Fruit fly (Drosophila melanogaster) whole organism, adult: Measurements from ENCODE around the gene Cyp4ae1.

Source experiments
- CG11617 ChIP-seq: fragments of 200-800 bp; sonication (Bioruptor generic); optimal IDR thresholded peaks from 2 replicates; lab custom pipeline; 2017; ENCODE audit warnings: mild to moderate bottlenecking, missing biosample characterization, missing genetic modification reagents, missing genetic modification characterization
- Hr96 ChIP-seq: fragments of 200-800 bp; sonication (Bioruptor generic); optimal IDR thresholded peaks from 2 replicates; lab custom pipeline; 2016; ENCODE audit warnings: missing biosample characterization, missing genetic modification characterization

DNA sequence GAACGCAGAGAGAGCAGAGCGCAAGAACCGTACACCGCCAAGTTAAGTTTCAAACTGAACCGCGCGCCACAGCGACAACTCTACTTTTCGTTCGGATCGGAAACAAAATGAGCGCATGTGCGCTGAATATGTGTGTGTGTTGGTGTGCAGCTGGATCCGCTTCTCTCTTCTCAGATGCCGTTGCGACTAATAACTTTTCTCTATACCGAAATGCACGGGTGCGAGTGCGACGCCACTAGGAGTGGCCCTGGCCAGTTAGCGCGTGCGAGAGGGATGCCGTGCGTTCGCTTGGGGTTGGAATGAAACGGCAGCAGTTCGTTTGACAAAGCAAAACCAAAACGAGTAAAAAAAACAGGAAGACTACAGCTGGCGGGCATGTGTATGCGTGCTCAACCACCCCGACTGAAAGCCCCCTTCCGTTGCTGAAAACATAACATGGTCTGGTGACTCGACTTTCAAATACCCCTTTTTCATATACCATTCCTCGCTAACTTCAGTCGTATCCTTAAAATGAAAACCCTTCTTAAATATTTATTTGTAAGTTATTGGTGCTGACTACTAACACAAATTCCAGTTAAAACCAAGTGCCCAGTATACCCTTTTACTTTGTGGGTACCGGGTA is 41.9 kb upstream of the Cyp4ae1 start:
- TF ChIP-seq CG11617 (GFP tag; lab: Kevin White, UChicago) (peak; percentile 91), Hr96 (GFP tag; lab: Kevin White, UChicago) (peak; percentile 94)
